Fruit fly (Drosophila melanogaster) whole organism, embryonic: ENCODE measurements around the gene mRpL24.

Source experiments
- CG10366 ChIP-seq: fragments of 200-800 bp; sonication (Bioruptor generic); IDR thresholded peaks from 2 replicates; pipeline ENCODE4 v1.3.6; 2022; ENCODE audit warnings: missing biosample characterization, missing genetic modification characterization
- CG10462 ChIP-seq: fragments of 200-800 bp; sonication (Bioruptor generic); optimal IDR thresholded peaks from 2 replicates; lab custom pipeline; 2016; ENCODE audit warnings: missing biosample characterization, missing genetic modification characterization
- CG10565 ChIP-seq: fragments of 200-800 bp; sonication (Bioruptor generic); optimal IDR thresholded peaks from 3 replicates; lab custom pipeline; 2016; ENCODE audit warnings: missing biosample characterization, mild to moderate bottlenecking, missing genetic modification characterization
- CG12155 ChIP-seq: fragments of 200-800 bp; sonication (Bioruptor generic); optimal IDR thresholded peaks from 3 replicates; lab custom pipeline; 2016; ENCODE audit warnings: missing biosample characterization, missing genetic modification characterization
- CG14050 ChIP-seq: fragments of 200-800 bp; sonication (Bioruptor generic); IDR thresholded peaks from 3 replicates; pipeline ENCODE4 v1.3.6; 2022; ENCODE audit warnings: missing biosample characterization, missing genetic modification characterization
- CG17802 ChIP-seq: fragments of 200-800 bp; sonication (Bioruptor generic); optimal IDR thresholded peaks from 2 replicates; lab custom pipeline; 2018; ENCODE audit warnings: missing biosample characterization, mild to moderate bottlenecking, missing genetic modification characterization, moderate library complexity
- CG2116 ChIP-seq: fragments of 200-800 bp; sonication (Bioruptor generic); optimal IDR thresholded peaks from 3 replicates; lab custom pipeline; 2018; ENCODE audit warnings: missing biosample characterization, mild to moderate bottlenecking, missing genetic modification characterization
- CG30403 ChIP-seq: fragments of 200-800 bp; sonication (Bioruptor generic); optimal IDR thresholded peaks from 3 replicates; lab custom pipeline; 2016; ENCODE audit warnings: missing biosample characterization, missing genetic modification characterization
- CG3281 ChIP-seq: fragments of 200-800 bp; sonication (Bioruptor generic); optimal IDR thresholded peaks from 3 replicates; lab custom pipeline; 2017; ENCODE audit warnings: missing biosample characterization, mild to moderate bottlenecking, missing genetic modification characterization
- CG33557 ChIP-seq: fragments of 200-800 bp; sonication (Bioruptor generic); optimal IDR thresholded peaks from 2 replicates; lab custom pipeline; 2019; ENCODE audit warnings: missing biosample characterization, mild to moderate bottlenecking, missing genetic modification characterization, moderate library complexity
- CG4328 ChIP-seq: fragments of 200-800 bp; sonication (Bioruptor generic); optimal IDR thresholded peaks from 3 replicates; lab custom pipeline; 2017; ENCODE audit warnings: missing biosample characterization, missing genetic modification reagents, missing genetic modification characterization
- CG4617 ChIP-seq: fragments of 200-800 bp; sonication (Bioruptor generic); optimal IDR thresholded peaks from 3 replicates; lab custom pipeline; 2016; ENCODE audit warnings: missing biosample characterization, missing genetic modification characterization, borderline replicate concordance
- CG5245 ChIP-seq: fragments of 200-800 bp; sonication (Bioruptor generic); optimal IDR thresholded peaks from 3 replicates; lab custom pipeline; 2016; ENCODE audit warnings: missing biosample characterization, missing genetic modification characterization
- CG6765 ChIP-seq: fragments of 200-800 bp; sonication (Bioruptor generic); optimal IDR thresholded peaks from 3 replicates; lab custom pipeline; 2017; ENCODE audit warnings: missing biosample characterization, mild to moderate bottlenecking, missing genetic modification characterization
- CG8388 ChIP-seq: fragments of 200-800 bp; sonication (Bioruptor generic); optimal IDR thresholded peaks from 2 replicates; lab custom pipeline; 2019; ENCODE audit warnings: missing biosample characterization, mild to moderate bottlenecking, missing genetic modification characterization, moderate library complexity
- CG9609 ChIP-seq: fragments of 200-800 bp; sonication (Bioruptor generic); optimal IDR thresholded peaks from 3 replicates; lab custom pipeline; 2016; ENCODE audit warnings: missing biosample characterization, missing genetic modification characterization
- Camta ChIP-seq: fragments of 200-800 bp; sonication (Bioruptor generic); optimal IDR thresholded peaks from 2 replicates; lab custom pipeline; 2016; ENCODE audit warnings: missing biosample characterization, missing genetic modification characterization
- Dip2 ChIP-seq: fragments of 200-800 bp; sonication (Bioruptor generic); IDR thresholded peaks from 2 replicates; pipeline ENCODE4 v1.3.6; 2022; ENCODE audit warnings: missing biosample characterization, missing genetic modification characterization
- Fer2 ChIP-seq: fragments of 200-800 bp; sonication (Bioruptor generic); optimal IDR thresholded peaks from 2 replicates; lab custom pipeline; 2018; ENCODE audit warnings: missing biosample characterization, mild to moderate bottlenecking, missing genetic modification characterization, moderate library complexity
- Hey ChIP-seq: fragments of 200-800 bp; sonication (Bioruptor generic); optimal IDR thresholded peaks from 3 replicates; lab custom pipeline; 2018; ENCODE audit warnings: missing biosample characterization, mild to moderate bottlenecking, missing genetic modification characterization
- Hmx ChIP-seq: fragments of 200-800 bp; sonication (Bioruptor generic); optimal IDR thresholded peaks from 2 replicates; lab custom pipeline; 2016; ENCODE audit warnings: missing biosample characterization, missing genetic modification characterization
- Jarid2 ChIP-seq: fragments of 200-800 bp; sonication (Bioruptor generic); optimal IDR thresholded peaks from 3 replicates; lab custom pipeline; 2017; ENCODE audit warnings: mild to moderate bottlenecking, missing biosample characterization, missing genetic modification reagents, missing genetic modification characterization
- Lhr ChIP-seq: fragments of 200-800 bp; sonication (Bioruptor generic); optimal IDR thresholded peaks from 3 replicates; lab custom pipeline; 2017; ENCODE audit warnings: mild to moderate bottlenecking, missing biosample characterization, missing genetic modification reagents, missing genetic modification characterization
- MTF-1 ChIP-seq: fragments of 200-800 bp; sonication (Bioruptor generic); optimal IDR thresholded peaks from 2 replicates; lab custom pipeline; 2018; ENCODE audit warnings: missing biosample characterization, mild to moderate bottlenecking, missing genetic modification characterization, borderline replicate concordance
- Optix ChIP-seq: fragments of 200-800 bp; sonication (Bioruptor generic); IDR thresholded peaks from 3 replicates; pipeline ENCODE4 v1.3.6; 2022; ENCODE audit warnings: missing biosample characterization, missing genetic modification characterization
- Pdp1 ChIP-seq, 2 experiments: fragments of 200-800 bp; sonication (Bioruptor generic); optimal IDR thresholded peaks; 3 replicates each; lab custom pipeline; 2016; ENCODE audit warnings: missing biosample characterization in 2 of 2, missing genetic modification characterization in 2 of 2, mild to moderate bottlenecking in 1 of 2, moderate library complexity in 1 of 2
- Rx ChIP-seq: fragments of 200-800 bp; sonication (Bioruptor generic); IDR thresholded peaks from 2 replicates; pipeline ENCODE4 v1.3.6; 2022; ENCODE audit warnings: missing biosample characterization, missing genetic modification characterization
- Spps ChIP-seq: fragments of 200-800 bp; sonication (Bioruptor generic); optimal IDR thresholded peaks from 2 replicates; lab custom pipeline; 2018; ENCODE audit warnings: missing biosample characterization, mild to moderate bottlenecking, missing genetic modification characterization
- Ssrp ChIP-seq: fragments of 200-800 bp; sonication (Bioruptor generic); optimal IDR thresholded peaks from 2 replicates; lab custom pipeline; 2018; ENCODE audit warnings: missing biosample characterization, mild to moderate bottlenecking, missing genetic modification characterization, moderate library complexity
- br ChIP-seq: fragments of >200 bp; optimal IDR thresholded peaks from 2 replicates; lab custom pipeline; 2017
- bsh ChIP-seq, 2 experiments: fragments of 200-800 bp; sonication (Bioruptor generic); optimal IDR thresholded peaks; 2 replicates each; lab custom pipeline; 2017 to 2018; ENCODE audit warnings: mild to moderate bottlenecking in 2 of 2, missing biosample characterization in 2 of 2, missing genetic modification characterization in 2 of 2, moderate library complexity in 1 of 2
- eyg ChIP-seq: fragments of 200-800 bp; sonication (Bioruptor generic); optimal IDR thresholded peaks from 3 replicates; lab custom pipeline; 2016; ENCODE audit warnings: missing biosample characterization, missing genetic modification characterization
- gcm ChIP-seq: fragments of 200-800 bp; sonication (Bioruptor generic); optimal IDR thresholded peaks from 2 replicates; lab custom pipeline; 2019; ENCODE audit warnings: missing biosample characterization, mild to moderate bottlenecking, missing genetic modification characterization, moderate library complexity
- h ChIP-seq: fragments of >200 bp; optimal IDR thresholded peaks from 2 replicates; lab custom pipeline; 2017
- hkb ChIP-seq, 2 experiments: fragments of 200-800 bp in 1 of 2; fragments of >200 bp in 1 of 2; sonication (Bioruptor generic) in 1 of 2; IDR thresholded peaks in 1 of 2; optimal IDR thresholded peaks in 1 of 2; 2 replicates each; pipeline versions ENCODE4 v1.3.6 to Lab custom; 2017 to 2022; ENCODE audit warnings: missing biosample characterization in 1 of 2, missing genetic modification characterization in 1 of 2
- ken ChIP-seq: fragments of 200-800 bp; sonication (Bioruptor generic); IDR thresholded peaks from 3 replicates; pipeline ENCODE4 v1.3.6; 2022; ENCODE audit warnings: missing biosample characterization, missing genetic modification characterization
- kni ChIP-seq: fragments of 200-800 bp; sonication (Bioruptor generic); optimal IDR thresholded peaks from 3 replicates; lab custom pipeline; 2017; ENCODE audit warnings: mild to moderate bottlenecking, missing biosample characterization, missing genetic modification reagents, missing genetic modification characterization
- lola ChIP-seq, 3 experiments: fragments of >200 bp in 2 of 3; fragments of 200-800 bp in 1 of 3; sonication (Bioruptor generic) in 1 of 3; optimal IDR thresholded peaks; 2 replicates each; lab custom pipeline; 2017 to 2019; ENCODE audit warnings: missing biosample characterization in 3 of 3, missing genetic modification characterization in 3 of 3, mild to moderate bottlenecking in 1 of 3, moderate library complexity in 1 of 3
- lov ChIP-seq, 2 experiments: fragments of 200-800 bp in 1 of 2; fragments of >200 bp in 1 of 2; sonication (Bioruptor generic) in 1 of 2; IDR thresholded peaks in 1 of 2; optimal IDR thresholded peaks in 1 of 2; 2 replicates in 1 of 2; 3 replicates in 1 of 2; pipeline versions ENCODE4 v1.3.6 to Lab custom; 2017 to 2022; ENCODE audit warnings: missing biosample characterization in 1 of 2, missing genetic modification characterization in 1 of 2
- org-1 ChIP-seq: fragments of 200-800 bp; sonication (Bioruptor generic); optimal IDR thresholded peaks from 2 replicates; lab custom pipeline; 2017; ENCODE audit warnings: missing biosample characterization, missing genetic modification characterization
- pita ChIP-seq: fragments of 200-800 bp; sonication (Bioruptor generic); optimal IDR thresholded peaks from 2 replicates; lab custom pipeline; 2017; ENCODE audit warnings: missing biosample characterization, mild to moderate bottlenecking, missing genetic modification characterization
- pnt ChIP-seq: fragments of 200-800 bp; sonication (Bioruptor generic); optimal IDR thresholded peaks from 3 replicates; lab custom pipeline; 2016; ENCODE audit warnings: missing biosample characterization, missing genetic modification characterization
- schlank ChIP-seq: fragments of 200-800 bp; sonication (Bioruptor generic); optimal IDR thresholded peaks from 2 replicates; lab custom pipeline; 2018; ENCODE audit warnings: missing biosample characterization, mild to moderate bottlenecking, missing genetic modification characterization
- sr ChIP-seq: fragments of 200-800 bp; sonication (Bioruptor generic); IDR thresholded peaks from 3 replicates; pipeline ENCODE4 v1.3.6; 2022; ENCODE audit warnings: missing biosample characterization, missing genetic modification characterization
- stwl ChIP-seq: fragments of 200-800 bp; sonication (Bioruptor generic); optimal IDR thresholded peaks from 3 replicates; lab custom pipeline; 2018; ENCODE audit warnings: missing biosample characterization, mild to moderate bottlenecking, missing genetic modification characterization, moderate library complexity
- tin ChIP-seq: fragments of 200-800 bp; sonication (Bioruptor generic); optimal IDR thresholded peaks from 3 replicates; lab custom pipeline; 2016; ENCODE audit warnings: missing biosample characterization, missing genetic modification characterization
- tll ChIP-seq, 2 experiments: fragments of 200-800 bp in 1 of 2; fragments of >200 bp in 1 of 2; sonication (Bioruptor generic) in 1 of 2; optimal IDR thresholded peaks; 2 replicates each; lab custom pipeline; 2017 to 2019; ENCODE audit warnings: missing biosample characterization in 2 of 2, missing genetic modification characterization in 2 of 2, mild to moderate bottlenecking in 1 of 2, moderate library complexity in 1 of 2
- trem ChIP-seq: fragments of 200-800 bp; optimal IDR thresholded peaks from 3 replicates; lab custom pipeline; 2019; ENCODE audit warnings: missing biosample characterization, mild to moderate bottlenecking, missing genetic modification characterization, moderate library complexity

Gene mRpL24

DNA sequence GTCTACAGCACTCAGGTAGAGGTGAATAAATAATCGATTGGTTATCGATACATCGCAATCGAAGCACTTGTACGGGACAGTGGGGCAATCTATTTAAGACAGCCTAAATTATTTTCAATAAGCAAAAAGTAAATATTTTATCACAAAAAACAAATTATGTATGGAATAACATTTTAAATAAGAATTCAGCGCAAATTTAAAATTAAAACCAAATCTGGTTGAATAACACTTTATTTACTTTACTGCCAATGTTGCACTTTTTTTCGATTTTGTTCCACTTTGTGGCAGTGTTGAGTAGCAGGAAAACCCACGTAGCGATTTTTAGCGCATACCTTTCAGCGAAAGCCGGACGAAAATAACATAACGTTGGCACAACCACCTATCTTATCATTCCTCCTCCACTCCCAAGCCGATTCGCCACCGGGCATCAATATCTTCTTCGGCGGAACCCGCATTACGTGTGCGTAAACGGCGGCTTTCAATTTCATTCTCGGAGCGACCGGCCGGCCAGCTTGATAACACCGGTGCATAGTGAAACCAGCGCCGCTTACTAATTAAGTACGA lies 31.9 kb upstream of the mRpL24 start, which contains the start of the genes Gmd and CG3792 (continued):
- TF ChIP-seq kni (GFP tag; lab: Kevin White, UChicago): peak; percentile 77
- peak; percentile 97 for TF ChIP-seq CG30403 (GFP tag; lab: Kevin White, UChicago)
- peak; percentile 91 for TF ChIP-seq org-1 (GFP tag; lab: Kevin White, UChicago)
- no peak for TF ChIP-seq Jarid2
- no peak for TF ChIP-seq pita (GFP tag; lab: Kevin White, UChicago)
- peak; percentile 59; the same call in 1 of the 2 replicates for TF ChIP-seq Dip2 (GFP tag; lab: Robert Waterston, UW)
- peak; percentile 82 for TF ChIP-seq CG33557 (GFP tag; lab: Kevin White, UChicago)
- TF ChIP-seq Optix (GFP tag; lab: Robert Waterston, UW): peak; percentile 81
- no peak for TF ChIP-seq lov (optimal IDR thresholded peaks at IDR 0.05; lab: Kevin White, UChicago)
- TF ChIP-seq lov (GFP tag; IDR thresholded peaks at IDR 0.05; lab: Robert Waterston, UW): peak; percentile 76; the same call in 2 of the 3 replicates
- TF ChIP-seq Pdp1 (GFP tag; optimal IDR thresholded peaks at IDR 0.05; lab: Kevin White, UChicago): peak; percentile 93 to 94
- no peak for TF ChIP-seq Hey
- TF ChIP-seq Lhr: peak; percentile 81
- TF ChIP-seq CG4328 (GFP tag; lab: Kevin White, UChicago): peak; percentile 95
- peak; percentile 90 for TF ChIP-seq CG6765
- peak; percentile 89 for TF ChIP-seq MTF-1 (GFP tag; lab: Kevin White, UChicago)
- TF ChIP-seq br (lab: Kevin White, UChicago): no peak
- peak; percentile 14 to 44 for TF ChIP-seq tll (GFP tag; optimal IDR thresholded peaks at IDR 0.05; lab: Kevin White, UChicago)
- TF ChIP-seq Rx: peak; percentile 92
- TF ChIP-seq CG8388 (GFP tag; lab: Kevin White, UChicago): peak; percentile 82
- peak; percentile 82 for TF ChIP-seq schlank (tag; lab: Kevin White, UChicago)
- TF ChIP-seq tin: peak; percentile 93
- TF ChIP-seq CG10462 (GFP tag; lab: Kevin White, UChicago): peak; percentile 91
- TF ChIP-seq pnt (GFP tag; lab: Kevin White, UChicago): peak; percentile 93
- peak; percentile 95 for TF ChIP-seq ken (GFP tag; lab: Robert Waterston, UW)
- TF ChIP-seq trem (tag; lab: Kevin White, UChicago): peak; percentile 94
- peak; percentile 95 for TF ChIP-seq Ssrp
- peak; percentile 81 for TF ChIP-seq CG17802 (tag; lab: Kevin White, UChicago)
- TF ChIP-seq eyg (GFP tag; lab: Kevin White, UChicago): peak; percentile 67
- peak; percentile 92 for TF ChIP-seq Fer2 (tag; lab: Kevin White, UChicago)
- TF ChIP-seq bsh (GFP tag; optimal IDR thresholded peaks at IDR 0.05; lab: Kevin White, UChicago): peak; percentile 63 to 95
- peak; percentile 92 for TF ChIP-seq Hmx (GFP tag; lab: Kevin White, UChicago)
- no peak for TF ChIP-seq h
- TF ChIP-seq CG10565 (GFP tag; lab: Kevin White, UChicago): peak; percentile 86
- TF ChIP-seq stwl: peak; percentile 96
- TF ChIP-seq CG5245: peak; percentile 93
- peak; percentile 17 for TF ChIP-seq hkb (optimal IDR thresholded peaks at IDR 0.05; lab: Kevin White, UChicago)
- peak; percentile 96 for TF ChIP-seq hkb (GFP tag; IDR thresholded peaks at IDR 0.05; lab: Robert Waterston, UW)
- TF ChIP-seq Camta (GFP tag; lab: Kevin White, UChicago): peak; percentile 96
- peak; percentile 94 for TF ChIP-seq CG12155 (GFP tag; lab: Kevin White, UChicago)
- peak; percentile 93 for TF ChIP-seq CG14050
- TF ChIP-seq lola (GFP tag; optimal IDR thresholded peaks at IDR 0.05; lab: Kevin White, UChicago): peak in 1 of 3 experiments; percentile 97
- peak; percentile 92 for TF ChIP-seq CG4617 (GFP tag; lab: Kevin White, UChicago)
- peak; percentile 94 for TF ChIP-seq CG10366 (GFP tag; lab: Robert Waterston, UW)
- peak; percentile 91 for TF ChIP-seq CG9609 (GFP tag; lab: Kevin White, UChicago)
- peak; percentile 95 for TF ChIP-seq CG3281 (GFP tag; lab: Kevin White, UChicago)
- TF ChIP-seq sr (GFP tag; lab: Robert Waterston, UW): peak; percentile 61; the same call in 1 of the 3 replicates
- TF ChIP-seq gcm (GFP tag; lab: Kevin White, UChicago): peak; percentile 81
- TF ChIP-seq Spps: peak; percentile 93
- peak; percentile 92 for TF ChIP-seq CG2116 (GFP tag; lab: Kevin White, UChicago)
